Worm (Caenorhabditis elegans): ENCODE data around the gene inx-8.

- no peak for TF ChIP-seq W03F9.2 (tag; optimal IDR thresholded peaks at IDR 0.05)
- TF ChIP-seq dao-5 (tag; optimal IDR thresholded peaks at IDR 0.05), result no peak
These were observed 13.8 kb upstream of the inx-8 start, which contains the start of gene ZK792.1 for ce11 chrIV:11659794-11660312.
